Fruit fly (Drosophila melanogaster): ENCODE measurements around the gene CG3402.

DNA sequence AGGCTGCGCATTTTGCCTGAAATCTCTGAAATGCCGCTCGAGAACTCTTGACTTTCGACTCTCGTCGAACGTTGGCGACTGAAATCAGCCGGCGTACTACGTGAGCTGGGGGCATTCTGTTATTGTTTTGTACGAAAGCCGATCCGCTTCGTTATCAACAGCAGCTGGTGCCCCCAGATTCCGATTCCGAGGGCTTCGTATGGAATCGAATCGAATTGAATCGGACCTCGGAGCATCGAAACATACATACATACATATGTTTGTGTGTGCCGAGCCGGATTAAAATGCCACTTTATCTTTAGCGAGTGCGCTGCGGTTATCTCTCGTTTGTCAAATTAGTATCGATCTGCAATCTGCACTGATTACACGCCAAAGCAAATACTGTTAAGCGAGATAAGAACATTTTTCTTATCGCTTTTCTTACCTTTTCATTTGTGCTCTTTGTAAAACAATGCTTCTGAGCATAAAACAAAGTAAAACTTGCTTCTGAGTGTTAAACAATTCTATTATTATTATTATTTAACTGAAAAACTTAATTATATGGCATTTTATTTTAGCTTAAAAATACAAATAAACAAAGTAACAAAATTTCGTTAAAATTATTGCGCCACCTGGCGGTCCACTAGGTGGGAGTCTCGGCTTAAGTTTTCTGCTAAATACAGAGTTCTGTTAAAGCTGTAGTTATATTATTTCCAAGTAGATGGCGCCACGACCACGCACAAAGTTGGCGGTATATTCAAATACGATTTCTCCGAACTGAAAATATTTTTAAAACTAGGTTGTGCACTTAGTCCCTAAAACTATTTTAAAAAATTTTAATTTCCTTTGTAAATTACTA, 46.0 kb downstream of the CG3402 start, which contains the start of gene Reg-2:
- TF ChIP-seq CG14711 (tag; optimal IDR thresholded peaks at IDR 0.05) (no peak), cic (GFP tag; optimal IDR thresholded peaks at IDR 0.05) (peak; percentile 83), pad (GFP tag; optimal IDR thresholded peaks at IDR 0.05) (peak; percentile 27), Hr96 (GFP tag; optimal IDR thresholded peaks at IDR 0.05) (peak; percentile 13)

All from whole organism, adult.